Fruit fly (Drosophila melanogaster) ovary, adult (tissue): ENCODE measurements around the gene CG17258.
A peak's percentile ranks its signal among the peaks of the same experiment; 100 is the strongest.

ENCODE experiments used
- CG17801 ChIP-seq: fragments of 200-800 bp; optimal IDR thresholded peaks from 2 replicates; lab custom pipeline; 2019; ENCODE audit warnings: missing biosample characterization, mild to moderate bottlenecking, missing genetic modification characterization, moderate library complexity; ENCODE audit not compliant: partially characterized antibody

The CG17258 gene

dm6 chr2L:3034969-3035368 lies at the start of gene CG17258:
CG17258 (minus strand) TSS chr2L:3035348.
- no peak for TF ChIP-seq CG17801

- TF ChIP-seq CG17801, result no peak
These were observed 48.4 kb upstream of the CG17258 start for dm6 chr2L:3083510-3083909.

- TF ChIP-seq CG17801, result no peak
These were observed 47.7 kb upstream of the CG17258 start for dm6 chr2L:3082895-3083294.

dm6 chr2L:3078741-3079140 lies 43.6 kb upstream of the CG17258 start:
- TF ChIP-seq CG17801, result no peak

dm6 chr2L:3059624-3059919 lies 24.4 kb upstream of the CG17258 start:
- no peak for TF ChIP-seq CG17801

DNA sequence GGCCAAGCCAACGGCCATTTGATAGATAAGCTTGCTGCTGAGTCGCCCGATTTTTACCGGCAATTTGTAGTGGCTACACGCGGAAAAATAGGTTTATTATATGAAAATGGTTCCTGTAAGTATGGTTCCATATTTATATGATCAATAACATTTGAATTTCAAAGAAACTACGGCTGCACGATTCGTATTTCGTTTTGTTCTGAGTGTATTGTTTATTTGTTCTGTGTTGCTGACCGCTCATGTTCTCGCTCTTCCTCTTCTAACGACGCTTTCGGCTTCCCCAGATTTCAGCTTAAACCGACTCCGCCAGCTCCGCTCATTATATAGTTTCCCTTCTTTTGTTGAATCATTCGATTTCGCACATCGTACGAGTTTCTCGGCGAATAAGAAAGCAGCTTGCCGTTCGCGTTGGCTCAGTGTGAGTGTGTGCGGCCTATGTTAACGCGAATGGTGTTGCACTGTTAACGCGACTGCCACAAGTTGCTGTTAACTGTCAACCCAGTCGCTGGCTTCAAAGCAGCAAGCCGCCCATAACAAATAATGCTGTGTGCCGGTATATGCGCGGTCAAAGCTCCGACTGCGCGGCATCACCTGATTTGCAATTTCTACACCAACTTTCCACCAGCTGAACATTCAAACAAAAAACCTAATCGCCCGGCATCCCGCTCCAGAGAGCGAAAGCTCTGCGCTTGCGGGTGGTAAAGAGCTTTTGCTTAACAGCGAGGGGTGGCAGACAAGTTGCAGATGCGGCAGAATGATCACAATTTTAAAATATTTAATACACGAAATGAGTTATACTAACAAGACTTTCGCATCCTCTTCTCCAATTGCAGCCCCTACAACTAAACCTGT lies 23.9 kb upstream of the CG17258 start:
- TF ChIP-seq CG17801, result peak; percentile 80

- peak; percentile 8 for TF ChIP-seq CG17801
These were observed 23.0 kb upstream of the CG17258 start for dm6 chr2L:3057951-3058771.

dm6 chr2L:3056448-3056790 lies 21.3 kb upstream of the CG17258 start, which contains the start of gene FASN1:
FASN1 (plus strand) TSS chr2L:3056598.
- peak; percentile 84 for TF ChIP-seq CG17801

DNA sequence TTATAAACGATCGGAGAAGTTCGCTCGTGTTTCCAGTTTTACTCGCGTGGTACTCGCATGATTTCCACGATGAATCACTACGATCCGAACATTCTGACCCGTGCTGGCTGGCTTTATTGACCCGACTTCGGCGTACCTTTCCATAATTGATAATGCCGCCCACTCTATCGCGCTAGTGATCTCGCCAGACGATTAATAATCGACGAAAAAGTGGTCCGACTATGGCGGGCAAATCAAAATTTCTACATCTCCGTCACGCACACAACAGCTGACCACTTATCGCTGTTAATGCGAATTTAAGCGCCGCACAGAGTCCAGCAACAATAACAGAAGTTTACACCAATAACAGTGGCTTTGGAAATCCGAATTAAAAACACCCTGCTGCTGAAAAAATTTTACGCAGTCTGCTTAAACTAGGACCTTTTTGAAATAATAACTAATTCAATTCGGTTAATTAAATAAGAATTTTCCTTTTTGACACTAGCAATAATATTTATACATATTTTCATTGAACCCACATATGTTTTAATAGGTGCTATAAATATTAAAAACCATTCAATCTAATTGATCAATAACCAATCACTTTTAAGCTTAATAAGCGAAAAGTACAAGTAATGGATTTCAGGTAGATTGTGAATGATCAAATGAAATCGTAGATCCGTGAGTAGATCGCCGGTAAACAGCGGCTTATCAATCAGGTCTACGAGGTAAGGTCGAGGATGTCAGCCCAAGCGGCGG lies 20.7 kb upstream of the CG17258 start:
- no peak for TF ChIP-seq CG17801

dm6 chr2L:3044660-3045504 lies 9.7 kb upstream of the CG17258 start:
- TF ChIP-seq CG17801, result no peak

dm6 chr2L:3043647-3044046 lies 8.5 kb upstream of the CG17258 start, which contains the start of gene FASN2:
FASN2 (plus strand) TSS chr2L:3043947.
- no peak for TF ChIP-seq CG17801

dm6 chr2L:3041918-3042615 lies 6.9 kb upstream of the CG17258 start, which contains the start of gene CG17261:
CG17261 (plus strand) TSS chr2L:3042551.
- peak; percentile 17 for TF ChIP-seq CG17801

dm6 chr2L:3039774-3040173 lies 4.6 kb upstream of the CG17258 start, which contains the start of the genes cnir and CG17221:
cnir (minus strand) TSS chr2L:3039812.
CG17221 (plus strand) TSS chr2L:3039976.
- peak; percentile 71 for TF ChIP-seq CG17801

DNA sequence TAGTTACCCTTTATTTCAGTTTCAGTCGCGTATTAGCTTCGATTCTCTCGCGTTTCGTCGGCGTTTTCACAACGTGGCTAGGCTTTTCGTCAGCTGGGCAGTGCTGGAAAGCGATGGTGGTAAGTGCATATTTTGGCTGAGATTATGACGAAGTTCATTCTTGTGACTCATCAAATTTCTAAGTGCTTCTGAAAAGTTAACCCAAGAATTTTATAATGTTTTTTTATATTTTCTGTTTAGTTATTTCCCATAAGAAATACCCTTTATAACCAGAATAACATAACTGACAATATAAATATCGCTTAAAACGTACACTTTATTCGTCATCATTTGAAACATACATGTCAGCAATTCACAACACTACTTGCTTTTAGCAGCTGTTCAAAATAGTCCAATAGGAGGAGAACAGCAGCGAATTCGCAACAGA lies 2.0 kb upstream of the CG17258 start, which contains the start of the genes CG17260 and SerRS:
CG17260 (plus strand) TSS at position 78 of the 427 bp plus-strand sequence.
SerRS (minus strand) TSS at position 251 of the 427 bp plus-strand sequence.
- TF ChIP-seq CG17801, result peak; percentile 92

- TF ChIP-seq CG17801, result peak; percentile 3
These were observed 4.8 kb downstream of the CG17258 start, which contains the start of gene GABPI for dm6 chr2L:3030350-3030749. GABPI (plus strand) TSS chr2L:3030539.
